Worm (Caenorhabditis elegans) whole organism, L4 larva: Measurements from ENCODE around the gene mrps-11.

ENCODE experiments used
- F10B5.3 ChIP-seq: sonication (generic microtip); optimal IDR thresholded peaks from 2 replicates; lab custom pipeline; 2016; ENCODE audit warnings: mild to moderate bottlenecking, missing genetic modification characterization, missing compliant biosample characterization
- F26F4.8 ChIP-seq: fragments of 200-800 bp; sonication (Bioruptor generic); conservative IDR thresholded peaks from 2 replicates; pipeline ENCODE4 v1.3.6; 2022; ENCODE audit warnings: missing genetic modification characterization, missing compliant biosample characterization
- T26A8.4 ChIP-seq: fragments of 200-800 bp; sonication (Bioruptor generic); IDR thresholded peaks from 2 replicates; pipeline ENCODE4 v1.3.6; 2022; ENCODE audit warnings: missing genetic modification characterization, missing compliant biosample characterization
- Y105C5A.15 ChIP-seq: fragments of 200-800 bp; sonication (Bioruptor generic); IDR thresholded peaks from 2 replicates; pipeline ENCODE4 v1.3.6; 2022; ENCODE audit warnings: missing genetic modification characterization, missing compliant biosample characterization
- Y75B8A.6 ChIP-seq: fragments of 200-800 bp; sonication (Bioruptor generic); IDR thresholded peaks from 2 replicates; pipeline ENCODE4 v1.3.6; 2022; ENCODE audit warnings: missing genetic modification reagents, missing genetic modification characterization, missing compliant biosample characterization
- ZK337.2 ChIP-seq: fragments of 200-800 bp; sonication (Bioruptor generic); IDR thresholded peaks from 2 replicates; pipeline ENCODE4 v1.3.6; 2022; ENCODE audit warnings: missing genetic modification reagents, missing genetic modification characterization, missing compliant biosample characterization
- ZK546.5 ChIP-seq, 2 experiments: sonication (generic microtip); optimal IDR thresholded peaks; 2 replicates each; lab custom pipeline; 2017; ENCODE audit warnings: missing biosample characterization in 2 of 2, missing genetic modification characterization in 2 of 2
- aha-1 ChIP-seq: fragments of 150-350 bp; peaks from one replicate; lab custom pipeline; 2014; ENCODE audit warnings: missing biosample characterization, missing genetic modification characterization
- aly-2 ChIP-seq: sonication (generic microtip); optimal IDR thresholded peaks from 2 replicates; lab custom pipeline; 2018; ENCODE audit warnings: missing biosample characterization, missing genetic modification characterization
- ama-1 ChIP-seq: fragments of 150-350 bp; optimal IDR thresholded peaks from 2 replicates; lab custom pipeline; 2014; ENCODE audit warnings: inconsistent platforms, mixed read lengths
- ceh-28 ChIP-seq: fragments of 150-350 bp; optimal IDR thresholded peaks from 2 replicates; lab custom pipeline; 2014; ENCODE audit warnings: missing biosample characterization, missing genetic modification reagents, missing genetic modification characterization
- ceh-62 ChIP-seq: sonication (generic microtip); optimal IDR thresholded peaks from 2 replicates; lab custom pipeline; 2017; ENCODE audit warnings: missing biosample characterization, missing genetic modification characterization
- ceh-82 ChIP-seq: sonication (generic microtip); optimal IDR thresholded peaks from 2 replicates; lab custom pipeline; 2017; ENCODE audit warnings: missing biosample characterization, missing genetic modification characterization
- daf-16 ChIP-seq, 3 experiments: sonication (generic microtip); optimal IDR thresholded peaks; 2 replicates each; lab custom pipeline; 2016 to 2017; ENCODE audit warnings: missing genetic modification characterization in 3 of 3, missing genetic modification reagents in 3 of 3, mild to moderate bottlenecking in 2 of 3, missing compliant biosample characterization in 2 of 3, missing biosample characterization in 1 of 3, moderate library complexity in 1 of 3
- egl-27 ChIP-seq: sonication (generic microtip); optimal IDR thresholded peaks from 3 replicates; lab custom pipeline; 2017; ENCODE audit warnings: missing biosample characterization, missing genetic modification reagents, missing genetic modification characterization
- fkh-10 ChIP-seq: fragments of 150-350 bp; optimal IDR thresholded peaks from 2 replicates; lab custom pipeline; 2014; ENCODE audit warnings: missing biosample characterization, missing genetic modification reagents, missing genetic modification characterization
- fos-1 ChIP-seq: fragments of 150-350 bp; optimal IDR thresholded peaks from 2 replicates; lab custom pipeline; 2014; ENCODE audit warnings: missing biosample characterization, missing genetic modification characterization
- gei-8 ChIP-seq: fragments of 200-800 bp; sonication (Bioruptor generic); optimal IDR thresholded peaks from 2 replicates; lab custom pipeline; 2018; ENCODE audit warnings: mild to moderate bottlenecking, missing genetic modification characterization, missing compliant biosample characterization
- hif-1 ChIP-seq, 2 experiments: sonication (generic microtip); optimal IDR thresholded peaks; 2 replicates each; lab custom pipeline; 2016 to 2017; ENCODE audit warnings: missing compliant biosample characterization in 2 of 2, missing genetic modification characterization in 2 of 2, missing genetic modification reagents in 2 of 2, missing genotype in 2 of 2, mild to moderate bottlenecking in 1 of 2
- hlh-11 ChIP-seq: fragments of 200-800 bp; sonication (Bioruptor generic); optimal IDR thresholded peaks from 2 replicates; lab custom pipeline; 2018; ENCODE audit warnings: mild to moderate bottlenecking, missing genetic modification characterization, missing compliant biosample characterization
- jun-1 ChIP-seq: fragments of 150-350 bp; optimal IDR thresholded peaks from 2 replicates; lab custom pipeline; 2014; ENCODE audit warnings: missing biosample characterization, missing genetic modification reagents, missing genetic modification characterization
- lin-1 ChIP-seq: fragments of 200-800 bp; sonication (Bioruptor generic); IDR thresholded peaks from 2 replicates; pipeline ENCODE4 v1.3.6; 2022; ENCODE audit warnings: missing genetic modification reagents, missing genetic modification characterization, missing compliant biosample characterization
- lin-13 ChIP-seq: fragments of 150-350 bp; optimal IDR thresholded peaks from 2 replicates; lab custom pipeline; 2014; ENCODE audit warnings: missing biosample characterization, missing genetic modification reagents, missing genetic modification characterization
- lin-38 ChIP-seq: fragments of 200-800 bp; sonication (Bioruptor generic); IDR thresholded peaks from 2 replicates; pipeline ENCODE4 v1.3.6; 2022; ENCODE audit warnings: missing genetic modification reagents, missing genetic modification characterization, missing compliant biosample characterization
- lir-3 ChIP-seq: sonication (generic microtip); optimal IDR thresholded peaks from 2 replicates; lab custom pipeline; 2016; ENCODE audit warnings: mild to moderate bottlenecking, missing genetic modification characterization, missing compliant biosample characterization
- lsy-2 ChIP-seq, 2 experiments: fragments of 150-350 bp in 1 of 2; sonication (generic microtip) in 1 of 2; optimal IDR thresholded peaks; 2 replicates each; lab custom pipeline; 2014 to 2017; ENCODE audit warnings: missing biosample characterization in 2 of 2, missing genetic modification characterization in 2 of 2
- mdt-29 ChIP-seq: fragments of 200-800 bp; sonication (Bioruptor generic); IDR thresholded peaks from 2 replicates; pipeline ENCODE4 v1.3.6; 2022; ENCODE audit warnings: missing genetic modification reagents, missing genetic modification characterization, missing compliant biosample characterization
- mep-1 ChIP-seq: fragments of 150-350 bp; sonication (generic microtip); optimal IDR thresholded peaks from 3 replicates; lab custom pipeline; 2014; ENCODE audit warnings: missing biosample characterization, missing genetic modification characterization
- mes-2 ChIP-seq: sonication (generic microtip); optimal IDR thresholded peaks from 2 replicates; lab custom pipeline; 2016; ENCODE audit warnings: missing genotype, mild to moderate bottlenecking, missing genetic modification characterization, missing compliant biosample characterization; ENCODE audit not compliant: poor library complexity, severe bottlenecking
- mxl-3 ChIP-seq: fragments of 200-800 bp; sonication (Bioruptor generic); optimal IDR thresholded peaks from 2 replicates; lab custom pipeline; 2018; ENCODE audit warnings: mild to moderate bottlenecking, missing genetic modification characterization, missing compliant biosample characterization
- nhr-10 ChIP-seq: fragments of 150-350 bp; optimal IDR thresholded peaks from 2 replicates; lab custom pipeline; 2014; ENCODE audit warnings: missing biosample characterization, missing genetic modification characterization
- nhr-111 ChIP-seq: fragments of 200-800 bp; sonication (Bioruptor generic); optimal IDR thresholded peaks from 2 replicates; lab custom pipeline; 2018; ENCODE audit warnings: mild to moderate bottlenecking, missing genetic modification characterization, missing compliant biosample characterization
- nhr-28 ChIP-seq: fragments of 150-350 bp; optimal IDR thresholded peaks from 2 replicates; lab custom pipeline; 2014; ENCODE audit warnings: missing biosample characterization, missing genetic modification characterization
- nhr-42 ChIP-seq: fragments of 200-800 bp; sonication (Bioruptor generic); IDR thresholded peaks from 2 replicates; pipeline ENCODE4 v1.3.6; 2022; ENCODE audit warnings: missing genetic modification characterization, missing compliant biosample characterization
- nhr-48 ChIP-seq: sonication (generic microtip); optimal IDR thresholded peaks from 2 replicates; lab custom pipeline; 2016; ENCODE audit warnings: mild to moderate bottlenecking, missing genetic modification characterization, missing compliant biosample characterization
- nhr-6 ChIP-seq: fragments of 150-350 bp; optimal IDR thresholded peaks from 2 replicates; lab custom pipeline; 2014; ENCODE audit warnings: missing biosample characterization, missing genetic modification characterization
- nhr-77 ChIP-seq: fragments of 150-350 bp; optimal IDR thresholded peaks from 2 replicates; lab custom pipeline; 2014; ENCODE audit warnings: missing biosample characterization, missing genetic modification characterization
- pha-4 ChIP-seq, 2 experiments: fragments of 150-350 bp in 1 of 2; fragments of 200-800 bp in 1 of 2; sonication (Bioruptor generic) in 1 of 2; IDR thresholded peaks in 1 of 2; optimal IDR thresholded peaks in 1 of 2; 2 replicates each; pipeline versions ENCODE4 v1.3.6 to Lab custom; 2014 to 2022; ENCODE audit warnings: missing genetic modification characterization in 2 of 2, missing genetic modification reagents in 2 of 2, missing biosample characterization in 1 of 2, missing compliant biosample characterization in 1 of 2
- skn-1 ChIP-seq: fragments of 150-350 bp; optimal IDR thresholded peaks from 2 replicates; lab custom pipeline; 2014; ENCODE audit warnings: missing biosample characterization, missing genetic modification characterization
- spr-1 ChIP-seq: sonication (generic microtip); optimal IDR thresholded peaks from 2 replicates; lab custom pipeline; 2016; ENCODE audit warnings: mild to moderate bottlenecking, missing genetic modification characterization, missing compliant biosample characterization
- tag-97 ChIP-seq: fragments of 200-800 bp; sonication (Bioruptor generic); IDR thresholded peaks from 2 replicates; pipeline ENCODE4 v1.3.6; 2022; ENCODE audit warnings: missing genetic modification characterization, missing compliant biosample characterization
- unc-62 ChIP-seq, 3 experiments: fragments of 150-350 bp in 1 of 3; sonication (generic microtip); optimal IDR thresholded peaks in 2 of 3; peaks in 1 of 3; 1 replicate in 1 of 3; 2 replicates in 2 of 3; lab custom pipeline; 2014 to 2017; ENCODE audit warnings: missing biosample characterization in 3 of 3, missing genetic modification characterization in 3 of 3, missing genetic modification reagents in 3 of 3, missing genotype in 1 of 3
- zag-1 ChIP-seq: fragments of 150-350 bp; optimal IDR thresholded peaks from 2 replicates; lab custom pipeline; 2014; ENCODE audit warnings: missing biosample characterization, missing genetic modification characterization
- zfp-2 ChIP-seq: sonication (generic microtip); optimal IDR thresholded peaks from 2 replicates; lab custom pipeline; 2016; ENCODE audit warnings: mild to moderate bottlenecking, missing genetic modification characterization, missing compliant biosample characterization
- zip-11 ChIP-seq: fragments of 200-800 bp; sonication (Bioruptor generic); IDR thresholded peaks from 2 replicates; pipeline ENCODE4 v1.3.6; 2022; ENCODE audit warnings: missing genetic modification characterization, missing compliant biosample characterization
- zip-2 ChIP-seq: fragments of 150-350 bp; optimal IDR thresholded peaks from 2 replicates; lab custom pipeline; 2014; ENCODE audit warnings: missing biosample characterization, missing genetic modification characterization
- ztf-7 ChIP-seq: fragments of 150-350 bp; optimal IDR thresholded peaks from 2 replicates; lab custom pipeline; 2014; ENCODE audit warnings: missing biosample characterization, missing genetic modification characterization

Gene mrps-11

DNA sequence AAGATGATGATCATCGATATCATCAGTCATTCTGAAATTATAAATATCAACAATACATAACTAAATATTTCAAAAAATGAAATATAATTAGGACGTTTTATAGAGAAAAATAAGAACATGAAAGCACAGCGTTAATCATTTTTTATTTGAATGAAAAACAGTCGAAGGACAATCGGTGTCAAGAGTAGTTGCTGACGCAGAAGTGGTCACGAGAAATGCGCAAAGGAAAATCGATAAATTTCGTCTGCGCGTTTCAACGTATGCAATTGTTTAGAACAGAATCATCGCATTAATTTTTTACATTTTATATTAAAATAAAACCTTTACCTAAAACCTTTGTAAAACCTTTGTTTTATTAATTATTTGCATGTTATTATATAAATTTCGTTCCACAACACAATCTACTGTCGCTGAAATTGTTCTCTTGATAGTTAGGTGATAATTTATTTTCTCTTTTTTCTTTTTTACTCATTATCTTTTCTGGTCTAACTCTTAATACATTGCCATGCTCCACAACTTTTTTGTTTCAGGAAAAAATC lies 3.4 kb upstream of the mrps-11 start, which contains the start of the genes W04D2.4 and rbm-25 (continued):
- TF ChIP-seq egl-27 (no peak), nhr-111 (GFP tag; lab: Kevin White, UChicago) (no peak), F26F4.8 (GFP tag; lab: Robert Waterston, UW) (no peak), zip-11 (GFP tag; lab: Robert Waterston, UW) (no peak), ceh-28 (tag; lab: Kevin White, UChicago) (peak; percentile 54), nhr-42 (no peak), lin-1 (GFP tag; lab: Robert Waterston, UW) (no peak), lin-13 (GFP tag; lab: Kevin White, UChicago) (peak; percentile 22), zip-2 (tag; lab: Kevin White, UChicago) (no peak), lin-38 (GFP tag; lab: Robert Waterston, UW) (peak; percentile 71), hif-1 (tag; optimal IDR thresholded peaks at IDR 0.05; lab: Kevin White, UChicago) (no peak), fkh-10 (GFP tag; lab: Kevin White, UChicago) (peak; percentile 1), ztf-7 (tag; lab: Kevin White, UChicago) (peak; percentile 67), aly-2 (tag; lab: Kevin White, UChicago) (no peak), ama-1 (no peak), nhr-10 (no peak), ZK546.5 (tag; optimal IDR thresholded peaks at IDR 0.05; lab: Kevin White, UChicago) (no peak), pha-4 (GFP tag; IDR thresholded peaks at IDR 0.05; lab: Robert Waterston, UW) (no peak), pha-4 (tag; optimal IDR thresholded peaks at IDR 0.05; lab: Kevin White, UChicago) (no peak), mdt-29 (GFP tag; lab: Robert Waterston, UW) (no peak), jun-1 (tag; lab: Kevin White, UChicago) (no peak), skn-1 (tag; lab: Kevin White, UChicago) (no peak), Y75B8A.6 (GFP tag; lab: Robert Waterston, UW) (no peak), nhr-28 (tag; lab: Kevin White, UChicago) (peak; percentile 41), tag-97 (GFP tag; lab: Robert Waterston, UW) (no peak), hlh-11 (peak; percentile 56), mes-2 (tag; lab: Kevin White, UChicago) (peak; percentile 89), unc-62 (GFP tag; optimal IDR thresholded peaks at IDR 0.05 in 1 of 2; lab: Kevin White, UChicago) (no peak), unc-62 (tag; optimal IDR thresholded peaks at IDR 0.05; lab: Kevin White, UChicago) (no peak), ZK337.2 (GFP tag; lab: Robert Waterston, UW) (no peak), Y105C5A.15 (GFP tag; lab: Robert Waterston, UW) (no peak), F10B5.3 (tag; lab: Kevin White, UChicago) (peak; percentile 58), mxl-3 (GFP tag; lab: Kevin White, UChicago) (no peak), daf-16 (GFP tag; optimal IDR thresholded peaks at IDR 0.05; lab: Kevin White, UChicago) (peak in 1 of 2 experiments; percentile 34), daf-16 (tag; optimal IDR thresholded peaks at IDR 0.05; lab: Kevin White, UChicago) (peak; percentile 26), gei-8 (GFP tag; lab: Kevin White, UChicago) (no peak), nhr-48 (tag; lab: Kevin White, UChicago) (peak; percentile 49), zag-1 (no peak), spr-1 (peak; percentile 56), aha-1 (tag; lab: Kevin White, UChicago) (peak; percentile 78), ceh-82 (tag; lab: Kevin White, UChicago) (no peak), T26A8.4 (GFP tag; lab: Robert Waterston, UW) (peak; percentile 69), nhr-77 (peak; percentile 20), ceh-62 (tag; lab: Kevin White, UChicago) (no peak), fos-1 (tag; lab: Kevin White, UChicago) (no peak), nhr-6 (tag; lab: Kevin White, UChicago) (peak; percentile 86), lir-3 (tag; lab: Kevin White, UChicago) (no peak), mep-1 (tag; lab: Kevin White, UChicago) (peak; percentile 72), zfp-2 (tag; lab: Kevin White, UChicago) (no peak), lsy-2 (tag; optimal IDR thresholded peaks at IDR 0.05; lab: Kevin White, UChicago) (peak; percentile 4 to 90)
